Worm (Caenorhabditis elegans): ENCODE results near the gene Y94H6A.5.

DNA sequence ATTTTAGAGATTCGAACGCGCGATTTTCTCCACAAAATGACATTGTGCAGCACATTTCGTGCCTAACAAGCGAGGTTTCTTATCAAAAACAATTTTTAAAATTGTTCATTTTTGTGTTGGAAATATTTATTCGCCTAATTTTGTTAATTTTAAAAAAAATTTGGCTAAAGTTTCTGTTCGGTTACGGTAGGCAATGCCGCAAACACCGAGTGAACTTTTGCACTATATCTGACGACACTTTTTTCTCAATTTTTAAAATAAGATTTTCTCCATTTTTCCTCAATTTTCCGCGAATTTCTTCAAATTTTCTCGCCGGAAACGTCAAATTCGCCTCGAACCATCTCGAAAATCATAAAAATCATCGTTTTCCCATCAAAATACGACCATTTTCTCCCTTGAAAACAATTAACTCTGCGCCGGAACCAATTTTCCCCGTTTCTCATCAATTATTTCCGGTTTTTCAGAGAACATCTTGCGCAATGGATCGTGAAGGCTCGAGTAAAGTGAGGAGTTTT is 37.1 kb downstream of the Y94H6A.5 start, which contains the start of gene Y69A2AR.1:
- no peak for TF ChIP-seq ama-1 (optimal IDR thresholded peaks at IDR 0.05)
- TF ChIP-seq pes-1 (GFP tag; IDR thresholded peaks at IDR 0.05) = no peak
- no peak for TF ChIP-seq ets-7 (tag; optimal IDR thresholded peaks at IDR 0.05)
- TF ChIP-seq hnd-1 (tag; optimal IDR thresholded peaks at IDR 0.05) = no peak
- no peak for TF ChIP-seq ceh-36 (tag; optimal IDR thresholded peaks at IDR 0.05)
- TF ChIP-seq scrt-1 (GFP tag; IDR thresholded peaks at IDR 0.05) = no peak
- TF ChIP-seq flt-1 (GFP tag; IDR thresholded peaks at IDR 0.05) = no peak
- no peak for TF ChIP-seq tra-4 (tag; optimal IDR thresholded peaks at IDR 0.05)
